Worm (Caenorhabditis elegans): Measurements from ENCODE around the gene dpy-21.
"Not testable (repeated sequence)": the region's sequence is repeated elsewhere in the genome, so short reads cannot be mapped to it uniquely, and the experiment has no call there.

Gene dpy-21

ce11 chrV:17905765-17906164 is 43.2 kb downstream of the dpy-21 start:
- TF ChIP-seq Y79H2A.3 (GFP tag; conservative IDR thresholded peaks at IDR 0.05) (no peak), madf-6 (GFP tag; IDR thresholded peaks at IDR 0.05) (no peak), ccch-3 (GFP tag; optimal IDR thresholded peaks at IDR 0.05) (no peak), let-607 (tag; optimal IDR thresholded peaks at IDR 0.05) (no peak), attf-6 (GFP tag; IDR thresholded peaks at IDR 0.05) (no peak), B0019.2 (GFP tag; conservative IDR thresholded peaks at IDR 0.05) (no peak), B0261.1 (tag; optimal IDR thresholded peaks at IDR 0.05) (no peak), ztf-25 (GFP tag; IDR thresholded peaks at IDR 0.05) (no peak)

ce11 chrV:17903829-17904228 is 45.2 kb downstream of the dpy-21 start, which contains the start of gene C06H5.14:
C06H5.14 (plus strand) TSS chrV:17904129.
- TF ChIP-seq bed-2 (GFP tag; IDR thresholded peaks at IDR 0.05); hrde-1 (tag; optimal IDR thresholded peaks at IDR 0.05; ENCODE audit: borderline replicate concordance); lin-26 (GFP tag; IDR thresholded peaks at IDR 0.05): not testable (repeated sequence)

ce11 chrV:17899503-17899902 is 49.5 kb downstream of the dpy-21 start, which contains the start of gene fbxa-157:
fbxa-157 (plus strand) TSS chrV:17899803.
- TF ChIP-seq nhr-120 (GFP tag; IDR thresholded peaks at IDR 0.05) = no peak
- TF ChIP-seq lin-35 (GFP tag; optimal IDR thresholded peaks at IDR 0.05) = no peak
- TF ChIP-seq tbp1 (GFP tag; optimal IDR thresholded peaks at IDR 0.05) = no peak

- not testable (repeated sequence) for TF ChIP-seq rcor-1 (GFP tag; IDR thresholded peaks at IDR 0.05); ceh-27 (GFP tag; optimal IDR thresholded peaks at IDR 0.05); nhr-27 (tag; optimal IDR thresholded peaks at IDR 0.05)
Measured at ce11 chrV:17897646-17898045, 51.3 kb downstream of the dpy-21 start, which contains the start of gene C06H5.13. C06H5.13 (minus strand) TSS chrV:17897746.

- TF ChIP-seq lsy-27 (tag; optimal IDR thresholded peaks at IDR 0.05; ENCODE audit: borderline replicate concordance, insufficient read depth) = no peak
- no peak for TF ChIP-seq madf-10 (tag; optimal IDR thresholded peaks at IDR 0.05)
- no peak for TF ChIP-seq nfyb-1 (GFP tag; IDR thresholded peaks at IDR 0.05)
- peak; percentile 1 for TF ChIP-seq nhr-80 (tag; optimal IDR thresholded peaks at IDR 0.05)
Measured at ce11 chrV:17896736-17897353, 52.1 kb downstream of the dpy-21 start, which contains the start of gene fbxa-156. fbxa-156 (minus strand) TSS chrV:17896786.

ce11 chrV:17894485-17894884 is 54.5 kb downstream of the dpy-21 start, which contains the start of gene C06H5.12:
C06H5.12 (plus strand) TSS chrV:17894785.
- TF ChIP-seq hlh-26 (GFP tag; conservative IDR thresholded peaks at IDR 0.05); C06A6.2 (GFP tag; conservative IDR thresholded peaks at IDR 0.05); xnd-1 (tag; optimal IDR thresholded peaks at IDR 0.05): not testable (repeated sequence)

ce11 chrV:17893959-17894358 is 55.0 kb downstream of the dpy-21 start, which contains the start of gene C06H5.11:
C06H5.11 (minus strand) TSS chrV:17894059.
- not testable (repeated sequence) for TF ChIP-seq nfya-2 (GFP tag; IDR thresholded peaks at IDR 0.05); unc-130 (GFP tag; optimal IDR thresholded peaks at IDR 0.05); ceh-79 (tag; optimal IDR thresholded peaks at IDR 0.05)
